Fruit fly (Drosophila melanogaster): Measurements from ENCODE around the gene Octbeta1R.

- TF ChIP-seq Sin3A (optimal IDR thresholded peaks at IDR 0.05) (no peak), psq (optimal IDR thresholded peaks at IDR 0.05) (no peak)
These were observed 41.9 kb downstream of the Octbeta1R start for dm6 chr3R:22538877-22539276.
